Fruit fly (Drosophila melanogaster) whole organism, embryonic: ENCODE data around the gene Df31.

ENCODE experiments used
- CG13624 ChIP-seq: fragments of 200-800 bp; sonication (Bioruptor generic); optimal IDR thresholded peaks from 2 replicates; lab custom pipeline; 2016; ENCODE audit warnings: missing biosample characterization, missing genetic modification characterization
- CG15479 ChIP-seq: fragments of 200-800 bp; sonication (Bioruptor generic); optimal IDR thresholded peaks from 3 replicates; lab custom pipeline; 2019; ENCODE audit warnings: missing biosample characterization, mild to moderate bottlenecking, missing genetic modification characterization, moderate library complexity
- CG16813 ChIP-seq: fragments of 200-800 bp; sonication (Bioruptor generic); IDR thresholded peaks from 3 replicates; pipeline ENCODE4 v1.3.6; 2022; ENCODE audit warnings: missing biosample characterization, missing genetic modification characterization; ENCODE audit not compliant: partially characterized antibody
- CG1792 ChIP-seq: fragments of 200-800 bp; sonication (Bioruptor generic); optimal IDR thresholded peaks from 2 replicates; lab custom pipeline; 2016; ENCODE audit warnings: missing biosample characterization, missing genetic modification characterization
- CG18011 ChIP-seq: fragments of 200-800 bp; sonication (Bioruptor generic); optimal IDR thresholded peaks from 2 replicates; lab custom pipeline; 2017; ENCODE audit warnings: missing biosample characterization, missing genetic modification characterization, mild to moderate bottlenecking, moderate library complexity, missing genotype
- CG18764 ChIP-seq: fragments of 200-800 bp; sonication (Bioruptor generic); optimal IDR thresholded peaks from 3 replicates; lab custom pipeline; 2016; ENCODE audit warnings: missing biosample characterization, missing genetic modification characterization
- CG2199 ChIP-seq: fragments of 200-800 bp; sonication (Bioruptor generic); IDR thresholded peaks from 3 replicates; pipeline ENCODE4 v1.3.6; 2022; ENCODE audit warnings: missing biosample characterization, missing genetic modification characterization
- CG2678 ChIP-seq: fragments of 200-800 bp; sonication (Bioruptor generic); optimal IDR thresholded peaks from 3 replicates; lab custom pipeline; 2019; ENCODE audit warnings: missing biosample characterization, mild to moderate bottlenecking, missing genetic modification characterization, moderate library complexity
- CG30020 ChIP-seq: fragments of 200-800 bp; optimal IDR thresholded peaks from 2 replicates; lab custom pipeline; 2019; ENCODE audit warnings: missing biosample characterization, mild to moderate bottlenecking, missing genetic modification characterization, moderate library complexity
- CG32532 ChIP-seq: fragments of 200-800 bp; sonication (Bioruptor generic); IDR thresholded peaks from 2 replicates; pipeline ENCODE4 v1.3.6; 2022; ENCODE audit warnings: missing biosample characterization, missing genetic modification characterization
- CG3995 ChIP-seq: fragments of 200-800 bp; sonication (Bioruptor generic); optimal IDR thresholded peaks from 3 replicates; lab custom pipeline; 2016; ENCODE audit warnings: missing biosample characterization, missing genetic modification characterization
- CG6254 ChIP-seq: fragments of 200-800 bp; sonication (Bioruptor generic); optimal IDR thresholded peaks from 3 replicates; lab custom pipeline; 2017; ENCODE audit warnings: mild to moderate bottlenecking, missing biosample characterization, missing genetic modification reagents, missing genetic modification characterization
- CG8359 ChIP-seq: fragments of 200-800 bp; sonication (Bioruptor generic); optimal IDR thresholded peaks from 2 replicates; lab custom pipeline; 2017; ENCODE audit warnings: missing biosample characterization, mild to moderate bottlenecking, missing genetic modification characterization, borderline replicate concordance
- CG9437 ChIP-seq: fragments of 200-800 bp; sonication (Bioruptor generic); optimal IDR thresholded peaks from 2 replicates; lab custom pipeline; 2018; ENCODE audit warnings: missing biosample characterization, mild to moderate bottlenecking, missing genetic modification characterization
- CG9609 ChIP-seq: fragments of 200-800 bp; sonication (Bioruptor generic); optimal IDR thresholded peaks from 3 replicates; lab custom pipeline; 2016; ENCODE audit warnings: missing biosample characterization, missing genetic modification characterization
- CG9727 ChIP-seq: fragments of 200-800 bp; sonication (Bioruptor generic); optimal IDR thresholded peaks from 3 replicates; lab custom pipeline; 2017; ENCODE audit warnings: missing biosample characterization, mild to moderate bottlenecking, missing genetic modification characterization
- D19B ChIP-seq: fragments of 200-800 bp; sonication (Bioruptor generic); optimal IDR thresholded peaks from 2 replicates; lab custom pipeline; 2017; ENCODE audit warnings: missing biosample characterization, mild to moderate bottlenecking, missing genetic modification characterization
- Deaf1 ChIP-seq: fragments of 200-800 bp; optimal IDR thresholded peaks from 3 replicates; lab custom pipeline; 2019; ENCODE audit warnings: missing biosample characterization, mild to moderate bottlenecking, missing genetic modification characterization, moderate library complexity
- Dp ChIP-seq: fragments of 200-800 bp; sonication (Bioruptor generic); optimal IDR thresholded peaks from 2 replicates; lab custom pipeline; 2018; ENCODE audit warnings: missing biosample characterization, mild to moderate bottlenecking, missing genetic modification characterization, moderate library complexity
- Drgx ChIP-seq: fragments of 200-800 bp; sonication (Bioruptor generic); IDR thresholded peaks from 2 replicates; pipeline ENCODE4 v1.3.6; 2022; ENCODE audit warnings: missing biosample characterization, missing genetic modification characterization
- E2f2 ChIP-seq: fragments of 200-800 bp; sonication (Bioruptor generic); IDR thresholded peaks from 2 replicates; pipeline ENCODE4 v1.3.6; 2022; ENCODE audit warnings: missing biosample characterization, missing genetic modification characterization
- Ets65A ChIP-seq: fragments of 200-800 bp; sonication (Bioruptor generic); peaks from one replicate; lab custom pipeline; 2016; ENCODE audit warnings: missing biosample characterization, missing genetic modification characterization
- HLH54F ChIP-seq: fragments of 200-800 bp; sonication (Bioruptor generic); optimal IDR thresholded peaks from 3 replicates; lab custom pipeline; 2016; ENCODE audit warnings: missing biosample characterization, missing genetic modification characterization
- Hmx ChIP-seq: fragments of 200-800 bp; sonication (Bioruptor generic); optimal IDR thresholded peaks from 2 replicates; lab custom pipeline; 2016; ENCODE audit warnings: missing biosample characterization, missing genetic modification characterization
- Jarid2 ChIP-seq: fragments of 200-800 bp; sonication (Bioruptor generic); optimal IDR thresholded peaks from 3 replicates; lab custom pipeline; 2017; ENCODE audit warnings: mild to moderate bottlenecking, missing biosample characterization, missing genetic modification reagents, missing genetic modification characterization
- Optix ChIP-seq: fragments of 200-800 bp; sonication (Bioruptor generic); IDR thresholded peaks from 3 replicates; pipeline ENCODE4 v1.3.6; 2022; ENCODE audit warnings: missing biosample characterization, missing genetic modification characterization
- PHDP ChIP-seq: fragments of 200-800 bp; sonication (Bioruptor generic); optimal IDR thresholded peaks from 3 replicates; lab custom pipeline; 2018; ENCODE audit warnings: missing biosample characterization, mild to moderate bottlenecking, missing genetic modification characterization, moderate library complexity
- Sry-δ ChIP-seq: fragments of 200-800 bp; sonication (Bioruptor generic); optimal IDR thresholded peaks from 2 replicates; lab custom pipeline; 2016; ENCODE audit warnings: missing biosample characterization, missing genetic modification characterization
- Trl ChIP-seq, 3 experiments: fragments of >200 bp in 2 of 3; fragments of 200-800 bp in 1 of 3; sonication (Bioruptor generic) in 1 of 3; optimal IDR thresholded peaks; 2 replicates in 1 of 3; 3 replicates in 2 of 3; lab custom pipeline; 2016 to 2017; ENCODE audit warnings: missing biosample characterization in 1 of 3, missing genetic modification characterization in 1 of 3
- Vsx1 ChIP-seq: fragments of 200-800 bp; sonication (Bioruptor generic); optimal IDR thresholded peaks from 2 replicates; lab custom pipeline; 2017; ENCODE audit warnings: missing biosample characterization, mild to moderate bottlenecking, missing genetic modification characterization, missing genetic modification reagents
- amos ChIP-seq: fragments of 200-800 bp; sonication (Bioruptor generic); IDR thresholded peaks from 2 replicates; pipeline ENCODE4 v1.3.6; 2022; ENCODE audit warnings: missing biosample characterization, missing genetic modification characterization; ENCODE audit not compliant: partially characterized antibody
- ara ChIP-seq: fragments of 200-800 bp; sonication (Bioruptor generic); IDR thresholded peaks from 2 replicates; pipeline ENCODE4 v1.3.6; 2022; ENCODE audit warnings: missing biosample characterization, missing genetic modification characterization
- ato ChIP-seq: fragments of 200-800 bp; sonication (Bioruptor generic); IDR thresholded peaks from 2 replicates; pipeline ENCODE4 v1.3.6; 2022; ENCODE audit warnings: missing biosample characterization, missing genetic modification characterization; ENCODE audit not compliant: partially characterized antibody
- chif ChIP-seq, 2 experiments: fragments of 200-800 bp; sonication (Bioruptor generic); optimal IDR thresholded peaks; 3 replicates each; lab custom pipeline; 2016; ENCODE audit warnings: missing biosample characterization in 2 of 2, missing genetic modification characterization in 2 of 2
- chn ChIP-seq: fragments of 200-800 bp; sonication (Bioruptor generic); optimal IDR thresholded peaks from 2 replicates; lab custom pipeline; 2016; ENCODE audit warnings: missing biosample characterization, missing genetic modification characterization
- en ChIP-seq: fragments of 200-800 bp; sonication (Bioruptor generic); optimal IDR thresholded peaks from 2 replicates; lab custom pipeline; 2016; ENCODE audit warnings: missing biosample characterization, missing genetic modification characterization
- ewg ChIP-seq: fragments of 200-800 bp; sonication (Bioruptor generic); optimal IDR thresholded peaks from 3 replicates; lab custom pipeline; 2017; ENCODE audit warnings: mild to moderate bottlenecking, missing biosample characterization, missing genetic modification reagents, missing genetic modification characterization
- exex ChIP-seq: fragments of 200-800 bp; sonication (Bioruptor generic); optimal IDR thresholded peaks from 4 replicates; lab custom pipeline; 2018; ENCODE audit warnings: missing biosample characterization, mild to moderate bottlenecking, missing genetic modification characterization, moderate library complexity
- gsb ChIP-seq: fragments of 200-800 bp; sonication (Bioruptor generic); IDR thresholded peaks from 2 replicates; pipeline ENCODE4 v1.3.6; 2022; ENCODE audit warnings: missing biosample characterization, missing genetic modification characterization
- hbn ChIP-seq: fragments of 200-800 bp; sonication (Bioruptor generic); IDR thresholded peaks from 2 replicates; pipeline ENCODE4 v1.3.6; 2022; ENCODE audit warnings: missing biosample characterization, missing genetic modification characterization; ENCODE audit not compliant: partially characterized antibody
- odd ChIP-seq: fragments of 200-800 bp; sonication (Bioruptor generic); optimal IDR thresholded peaks from 2 replicates; lab custom pipeline; 2017; ENCODE audit warnings: missing biosample characterization, mild to moderate bottlenecking, missing genetic modification characterization
- prd ChIP-seq, 3 experiments: fragments of >200 bp in 2 of 3; fragments of 200-800 bp in 1 of 3; sonication (Bioruptor generic) in 1 of 3; optimal IDR thresholded peaks in 2 of 3; IDR thresholded peaks in 1 of 3; 2 replicates in 2 of 3; 3 replicates in 1 of 3; pipeline versions ENCODE4 v1.3.6 to Lab custom; 2017 to 2022; ENCODE audit warnings: missing biosample characterization in 1 of 3, missing genetic modification characterization in 1 of 3
- psq ChIP-seq: fragments of 200-800 bp; sonication (Bioruptor generic); optimal IDR thresholded peaks from 2 replicates; lab custom pipeline; 2017; ENCODE audit warnings: missing biosample characterization, missing genetic modification characterization
- sens ChIP-seq: fragments of 200-800 bp; sonication (Bioruptor generic); peaks from one replicate; lab custom pipeline; 2016; ENCODE audit warnings: missing biosample characterization, missing genetic modification characterization
- sima ChIP-seq: fragments of 200-800 bp; sonication (Bioruptor generic); optimal IDR thresholded peaks from 2 replicates; lab custom pipeline; 2016; ENCODE audit warnings: missing biosample characterization, missing genetic modification characterization
- tap ChIP-seq: fragments of 200-800 bp; optimal IDR thresholded peaks from 3 replicates; lab custom pipeline; 2019; ENCODE audit warnings: missing biosample characterization, mild to moderate bottlenecking, missing genetic modification characterization, moderate library complexity
- trem ChIP-seq: fragments of 200-800 bp; optimal IDR thresholded peaks from 3 replicates; lab custom pipeline; 2019; ENCODE audit warnings: missing biosample characterization, mild to moderate bottlenecking, missing genetic modification characterization, moderate library complexity
- tx ChIP-seq: fragments of 200-800 bp; sonication (Bioruptor generic); optimal IDR thresholded peaks from 2 replicates; lab custom pipeline; 2016; ENCODE audit warnings: missing biosample characterization, missing genetic modification characterization
- vfl ChIP-seq: fragments of 200-800 bp; sonication (Bioruptor generic); optimal IDR thresholded peaks from 2 replicates; lab custom pipeline; 2016; ENCODE audit warnings: missing biosample characterization, missing genetic modification characterization
- zen2 ChIP-seq: fragments of 200-800 bp; sonication (Bioruptor generic); IDR thresholded peaks from 3 replicates; pipeline ENCODE4 v1.3.6; 2022; ENCODE audit warnings: missing biosample characterization, missing genetic modification characterization; ENCODE audit not compliant: partially characterized antibody

Df31 gene

dm6 chr2L:21658529-21659009 lies 28.8 kb upstream of the Df31 start, which contains the start of gene Cul2 (continued):
- peak; percentile 51 for TF ChIP-seq CG9609
- no peak for TF ChIP-seq PHDP (tag; lab: Kevin White, UChicago)
- peak; percentile 8 for TF ChIP-seq D19B
- peak; percentile 69; the same call in 1 of the 2 replicates for TF ChIP-seq hbn (GFP tag; lab: Robert Waterston, UW)
- TF ChIP-seq chif (GFP tag; optimal IDR thresholded peaks at IDR 0.05; lab: Kevin White, UChicago): peak in 1 of 2 experiments; percentile 55
- peak; percentile 11 for TF ChIP-seq Hmx (GFP tag; lab: Kevin White, UChicago)
- TF ChIP-seq ara: no peak; the same call in 1 of the 2 replicates
- TF ChIP-seq Sry-δ: peak; percentile 78
- TF ChIP-seq CG8359 (GFP tag; lab: Kevin White, UChicago): no peak
- TF ChIP-seq Optix: no peak
- TF ChIP-seq CG1792 (GFP tag; lab: Kevin White, UChicago): peak; percentile 21
- TF ChIP-seq CG18764 (GFP tag; lab: Kevin White, UChicago): peak; percentile 11
- no peak for TF ChIP-seq sima
- TF ChIP-seq HLH54F (GFP tag; lab: Kevin White, UChicago): peak; percentile 52
- no peak for TF ChIP-seq CG9727 (GFP tag; lab: Kevin White, UChicago)
- peak; percentile 97 for TF ChIP-seq CG30020
- no peak for TF ChIP-seq CG6254 (GFP tag; lab: Kevin White, UChicago)
- TF ChIP-seq CG18011: no peak
- peak; percentile 44 for TF ChIP-seq CG13624
- TF ChIP-seq tx (GFP tag; lab: Kevin White, UChicago): peak; percentile 19
- peak; percentile 67; the same call in 2 of the 3 replicates for TF ChIP-seq zen2 (GFP tag; lab: Robert Waterston, UW)
- peak; percentile 63 for TF ChIP-seq CG32532 (GFP tag; lab: Robert Waterston, UW)
- peak; percentile 81 for TF ChIP-seq sens (GFP tag; lab: Kevin White, UChicago)
- TF ChIP-seq Trl (optimal IDR thresholded peaks at IDR 0.05; lab: Kevin White, UChicago): no peak
- peak; percentile 7 for TF ChIP-seq Trl (GFP tag; optimal IDR thresholded peaks at IDR 0.05; lab: Kevin White, UChicago)
- TF ChIP-seq Vsx1: no peak
- no peak for TF ChIP-seq CG2678 (tag; lab: Kevin White, UChicago)
- TF ChIP-seq chn (GFP tag; lab: Kevin White, UChicago): peak; percentile 43
- peak; percentile 65 for TF ChIP-seq ato (GFP tag; lab: Robert Waterston, UW)
- TF ChIP-seq CG3995: no peak
- TF ChIP-seq E2f2 (GFP tag; lab: Robert Waterston, UW): peak; percentile 43; the same call in 1 of the 2 replicates
- TF ChIP-seq odd (GFP tag; lab: Kevin White, UChicago): no peak
- TF ChIP-seq Dp (GFP tag; lab: Kevin White, UChicago): peak; percentile 8
- TF ChIP-seq prd (optimal IDR thresholded peaks at IDR 0.05; lab: Kevin White, UChicago): no peak
- TF ChIP-seq prd (GFP tag; IDR thresholded peaks at IDR 0.05; lab: Robert Waterston, UW): no peak
- no peak for TF ChIP-seq CG15479 (GFP tag; lab: Kevin White, UChicago)
- TF ChIP-seq trem: no peak
- TF ChIP-seq CG9437 (GFP tag; lab: Kevin White, UChicago): no peak
- TF ChIP-seq, all 482 proteins: peak for 142

- TF ChIP-seq ewg (GFP tag; lab: Kevin White, UChicago) (peak; percentile 31), exex (no peak), CG16813 (GFP tag; lab: Robert Waterston, UW) (0 out of 3 replicates have a peak, but pooled peaks have one; percentile 23), Jarid2 (GFP tag; lab: Kevin White, UChicago) (no peak), psq (GFP tag; lab: Kevin White, UChicago) (peak; percentile 10), en (GFP tag; lab: Kevin White, UChicago) (peak; percentile 29), Deaf1 (tag; lab: Kevin White, UChicago) (no peak), CG18011 (peak; percentile 48), Ets65A (GFP tag; lab: Kevin White, UChicago) (peak; percentile 96), vfl (GFP tag; lab: Kevin White, UChicago) (peak; percentile 53), tap (tag; lab: Kevin White, UChicago) (peak; percentile 12), CG32532 (GFP tag; lab: Robert Waterston, UW) (peak; percentile 73), amos (GFP tag; lab: Robert Waterston, UW) (0 out of 2 replicates have a peak, but pooled peaks have one; percentile 4), gsb (GFP tag; lab: Robert Waterston, UW) (0 out of 2 replicates have a peak, but pooled peaks have one; percentile 10), CG2199 (GFP tag; lab: Robert Waterston, UW) (no peak), Drgx (peak; percentile 49)
Measured at dm6 chr2L:21657426-21657825, 27.7 kb upstream of the Df31 start.
